Worm (Caenorhabditis elegans): ENCODE data around the gene Y48G9A.9.
A peak's percentile ranks its signal among the peaks of the same experiment; 100 is the strongest.

DNA sequence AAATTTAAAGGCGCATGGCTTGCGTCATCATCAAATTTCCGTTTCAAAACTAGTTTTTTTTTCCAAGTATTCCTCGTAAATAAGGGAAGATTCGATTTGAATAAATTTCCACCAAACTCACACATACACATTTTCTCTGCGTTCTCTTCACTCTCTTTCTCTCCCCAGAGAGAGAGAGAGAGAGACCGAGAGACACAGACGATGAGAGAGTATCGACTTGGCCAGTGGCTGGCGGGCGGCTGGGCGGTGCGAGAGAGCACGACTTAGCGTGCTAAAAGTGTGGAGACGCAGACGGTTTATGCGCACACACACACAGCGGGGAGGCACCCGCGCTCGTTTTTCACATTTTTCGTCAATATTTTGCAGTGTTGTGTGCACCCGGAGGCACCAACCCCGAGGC is 8.3 kb downstream of the Y48G9A.9 start:
- TF ChIP-seq ama-1 (optimal IDR thresholded peaks at IDR 0.05) (no peak), hmbx-1 (tag; optimal IDR thresholded peaks at IDR 0.05) (no peak), ceh-36 (tag; optimal IDR thresholded peaks at IDR 0.05) (peak; percentile 4), tbx-37 (GFP tag; conservative IDR thresholded peaks at IDR 0.05) (no peak), ets-7 (tag; optimal IDR thresholded peaks at IDR 0.05) (no peak)
